Worm (Caenorhabditis elegans): ENCODE results near the gene pgp-11.

DNA sequence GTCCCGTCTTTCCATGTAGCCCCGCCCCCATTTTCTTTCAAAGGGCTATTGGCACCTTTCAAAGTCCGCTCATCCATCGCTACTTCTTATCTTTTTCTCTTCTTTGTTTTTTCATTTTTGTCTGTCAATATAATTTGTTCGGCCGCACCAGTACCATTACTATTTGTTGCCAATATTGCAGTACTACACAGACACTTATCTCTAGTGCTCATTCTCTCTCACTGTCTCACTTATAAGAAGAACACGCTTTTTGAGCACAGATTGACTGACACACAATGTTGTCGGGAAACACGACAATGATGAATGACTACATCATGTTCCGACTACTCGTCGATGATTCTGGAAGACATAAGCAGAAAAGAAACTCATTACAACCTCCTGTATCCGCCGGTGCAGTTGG is 19.0 kb downstream of the pgp-11 start:
- TF ChIP-seq sdc-2 (tag; optimal IDR thresholded peaks at IDR 0.05) (no peak), ceh-14 (tag; optimal IDR thresholded peaks at IDR 0.05) (no peak), elt-2 (tag; optimal IDR thresholded peaks at IDR 0.05) (no peak), odd-2 (tag; optimal IDR thresholded peaks at IDR 0.05) (no peak), hlh-8 (tag; optimal IDR thresholded peaks at IDR 0.05) (no peak), unc-55 (GFP tag; optimal IDR thresholded peaks at IDR 0.05) (no peak), ttx-3 (tag; optimal IDR thresholded peaks at IDR 0.05) (no peak), sox-4 (tag; optimal IDR thresholded peaks at IDR 0.05) (no peak), madf-2 (tag; optimal IDR thresholded peaks at IDR 0.05) (no peak), rnt-1 (tag; optimal IDR thresholded peaks at IDR 0.05) (no peak)
